Fruit fly (Drosophila melanogaster): ENCODE measurements around the gene tkv.

Gene tkv

dm6 chr2L:5297289-5297960 is 26.2 kb upstream of the tkv start (continued):
- TF ChIP-seq kay (GFP tag; optimal IDR thresholded peaks at IDR 0.05) (no peak), CG17361 (GFP tag; IDR thresholded peaks at IDR 0.05) (no peak), CG17385 (GFP tag; optimal IDR thresholded peaks at IDR 0.05) (peak; percentile 36), Ptx1 (GFP tag; IDR thresholded peaks at IDR 0.05) (no peak; the same call in 1 of the 2 replicates), CG8388 (GFP tag; optimal IDR thresholded peaks at IDR 0.05) (peak; percentile 73), CG4617 (GFP tag; optimal IDR thresholded peaks at IDR 0.05; ENCODE audit: borderline replicate concordance) (no peak), dysf (GFP tag; IDR thresholded peaks at IDR 0.05) (peak; percentile 24; the same call in 1 of the 3 replicates), bigmax (GFP tag; optimal IDR thresholded peaks at IDR 0.05) (no peak), CG10209 (GFP tag; optimal IDR thresholded peaks at IDR 0.05) (no peak), Dip3 (GFP tag; optimal IDR thresholded peaks at IDR 0.05) (no peak), gfzf (GFP tag; optimal IDR thresholded peaks at IDR 0.05) (no peak), CG3281 (GFP tag; optimal IDR thresholded peaks at IDR 0.05) (no peak), exex (tag; optimal IDR thresholded peaks at IDR 0.05) (no peak), CG17568 (GFP tag; optimal IDR thresholded peaks at IDR 0.05) (peak; percentile 22), Hr3 (GFP tag; optimal IDR thresholded peaks at IDR 0.05) (peak; percentile 69), HLH4C (GFP tag; IDR thresholded peaks at IDR 0.05; ENCODE audit: partially characterized antibody) (no peak), tx (GFP tag; optimal IDR thresholded peaks at IDR 0.05) (no peak), CG15696 (tag; optimal IDR thresholded peaks at IDR 0.05) (no peak), Bdp1 (GFP tag; optimal IDR thresholded peaks at IDR 0.05) (no peak), CG2202 (tag; optimal IDR thresholded peaks at IDR 0.05) (peak; percentile 58), pros (GFP tag; optimal IDR thresholded peaks at IDR 0.05) (no peak), ash1 (GFP tag; optimal IDR thresholded peaks at IDR 0.05) (no peak), psq (GFP tag; optimal IDR thresholded peaks at IDR 0.05) (no peak), CG33213 (GFP tag; optimal IDR thresholded peaks at IDR 0.05) (no peak), ken (GFP tag; IDR thresholded peaks at IDR 0.05) (0 out of 3 replicates have a peak, but pooled peaks have one; percentile 30), crc (GFP tag; optimal IDR thresholded peaks at IDR 0.05) (no peak), CG4404 (GFP tag; IDR thresholded peaks at IDR 0.05) (0 out of 2 replicates have a peak, but pooled peaks have one; percentile 10), Abd-B (GFP tag; optimal IDR thresholded peaks at IDR 0.05) (peak; percentile 37), gem (tag; optimal IDR thresholded peaks at IDR 0.05) (peak; percentile 81), CG10431 (GFP tag; optimal IDR thresholded peaks at IDR 0.05) (no peak), CG3065 (GFP tag; optimal IDR thresholded peaks at IDR 0.05) (no peak), Scr (GFP tag; IDR thresholded peaks at IDR 0.05; ENCODE audit: partially characterized antibody) (no peak), CG2116 (GFP tag; optimal IDR thresholded peaks at IDR 0.05) (no peak), unpg (GFP tag; optimal IDR thresholded peaks at IDR 0.05) (peak; percentile 49), CG32532 (GFP tag; IDR thresholded peaks at IDR 0.05) (no peak), CG2875 (GFP tag; optimal IDR thresholded peaks at IDR 0.05) (peak; percentile 20), peb (GFP tag; IDR thresholded peaks at IDR 0.05) (0 out of 2 replicates have a peak, but pooled peaks have one; percentile 31), NC2β (GFP tag; optimal IDR thresholded peaks at IDR 0.05) (peak; percentile 36), Xrp1 (GFP tag; IDR thresholded peaks at IDR 0.05) (peak; percentile 29; the same call in 1 of the 2 replicates)

dm6 chr2L:5296672-5297288 is 25.6 kb upstream of the tkv start:
- TF ChIP-seq CG7786 (GFP tag; optimal IDR thresholded peaks at IDR 0.05) (no peak), grau (tag; optimal IDR thresholded peaks at IDR 0.05) (peak; percentile 21), D (optimal IDR thresholded peaks at IDR 0.05) (no peak), D (GFP tag; optimal IDR thresholded peaks at IDR 0.05) (peak; percentile 43), dimm (GFP tag; IDR thresholded peaks at IDR 0.05) (no peak), CG4707 (GFP tag; optimal IDR thresholded peaks at IDR 0.05) (peak; percentile 8), CG10267 (tag; optimal IDR thresholded peaks at IDR 0.05) (peak; percentile 30), oc (tag; optimal IDR thresholded peaks at IDR 0.05) (no peak), Fer1 (GFP tag; optimal IDR thresholded peaks at IDR 0.05) (no peak), otp (GFP tag; IDR thresholded peaks at IDR 0.05) (no peak), Ptx1 (GFP tag; IDR thresholded peaks at IDR 0.05) (no peak), Med (GFP tag) (peak; percentile 46), Oaz (GFP tag; IDR thresholded peaks at IDR 0.05) (no peak), unpg (GFP tag; optimal IDR thresholded peaks at IDR 0.05) (peak; percentile 11)
